Worm (Caenorhabditis elegans): ENCODE data around the gene C25A8.5.

- TF ChIP-seq B0310.2 (tag; optimal IDR thresholded peaks at IDR 0.05) (no peak), ceh-13 (GFP tag; optimal IDR thresholded peaks at IDR 0.05) (no peak), hmg-4 (GFP tag; optimal IDR thresholded peaks at IDR 0.05) (no peak), tbx-11 (GFP tag; IDR thresholded peaks at IDR 0.05) (no peak), ama-1 (optimal IDR thresholded peaks at IDR 0.05) (no peak), sea-1 (GFP tag; conservative IDR thresholded peaks at IDR 0.05) (no peak), flt-1 (GFP tag; IDR thresholded peaks at IDR 0.05) (no peak), pes-1 (GFP tag; IDR thresholded peaks at IDR 0.05) (no peak), tra-4 (tag; optimal IDR thresholded peaks at IDR 0.05) (no peak), tbx-37 (GFP tag; conservative IDR thresholded peaks at IDR 0.05) (no peak), F13C5.2 (tag; optimal IDR thresholded peaks at IDR 0.05) (no peak)
Observed at ce11 chrIV:7036790-7037189, 37.5 kb downstream of the C25A8.5 start, which contains the start of gene ufl-1.

Data from whole organism, early embryonic.